Worm (Caenorhabditis elegans) whole organism, young adult: ENCODE results near the gene F57C12.6.

Experiments used
- B0261.1 ChIP-seq: sonication (generic microtip); optimal IDR thresholded peaks from 2 replicates; lab custom pipeline; 2016; ENCODE audit warnings: mild to moderate bottlenecking, missing genetic modification characterization, moderate library complexity, missing compliant biosample characterization
- C06A6.2 ChIP-seq: fragments of 200-800 bp; sonication (Bioruptor generic); conservative IDR thresholded peaks from 2 replicates; pipeline ENCODE4 v1.3.6; 2022; ENCODE audit warnings: missing genetic modification characterization, missing compliant biosample characterization
- C17E4.6 ChIP-seq: fragments of 200-800 bp; sonication (Bioruptor generic); IDR thresholded peaks from 2 replicates; pipeline ENCODE4 v1.3.6; 2022; ENCODE audit warnings: missing genetic modification reagents, missing genetic modification characterization, missing compliant biosample characterization
- D2030.7 ChIP-seq: fragments of 200-800 bp; sonication (Bioruptor generic); IDR thresholded peaks from 2 replicates; pipeline ENCODE4 v1.3.6; 2022; ENCODE audit warnings: missing genetic modification reagents, missing genetic modification characterization, missing compliant biosample characterization
- F10E7.11 ChIP-seq: sonication (generic microtip); optimal IDR thresholded peaks from 2 replicates; lab custom pipeline; 2017; ENCODE audit warnings: mild to moderate bottlenecking, missing genetic modification characterization, moderate library complexity, missing compliant biosample characterization
- F37B4.10 ChIP-seq: fragments of 200-800 bp; sonication (Bioruptor generic); IDR thresholded peaks from 2 replicates; pipeline ENCODE4 v1.3.6; 2022; ENCODE audit warnings: missing genetic modification characterization, missing compliant biosample characterization
- F52B5.7 ChIP-seq: sonication (generic microtip); optimal IDR thresholded peaks from 2 replicates; lab custom pipeline; 2016; ENCODE audit warnings: mild to moderate bottlenecking, missing genetic modification characterization, missing compliant biosample characterization
- F55B11.4 ChIP-seq: sonication (generic microtip); optimal IDR thresholded peaks from 2 replicates; lab custom pipeline; 2016; ENCODE audit warnings: missing compliant biosample characterization, missing genetic modification characterization, borderline replicate concordance; ENCODE audit not compliant: insufficient read depth
- K11D2.4 ChIP-seq: fragments of 200-800 bp; sonication (Bioruptor generic); IDR thresholded peaks from 2 replicates; pipeline ENCODE4 v1.3.6; 2022; ENCODE audit warnings: missing genetic modification reagents, missing genetic modification characterization, missing compliant biosample characterization
- T07F8.4 ChIP-seq: sonication (generic microtip); optimal IDR thresholded peaks from 2 replicates; lab custom pipeline; 2016; ENCODE audit warnings: mild to moderate bottlenecking, missing genetic modification characterization, moderate library complexity, missing compliant biosample characterization
- Y53F4B.3 ChIP-seq: fragments of 200-800 bp; sonication (Bioruptor generic); IDR thresholded peaks from 2 replicates; pipeline ENCODE4 v1.3.6; 2022; ENCODE audit warnings: missing genetic modification reagents, missing genetic modification characterization, missing compliant biosample characterization
- Y79H2A.3 ChIP-seq: fragments of 200-800 bp; sonication (Bioruptor generic); conservative IDR thresholded peaks from 2 replicates; pipeline ENCODE4 v1.3.6; 2022; ENCODE audit warnings: missing genetic modification reagents, missing genetic modification characterization, missing compliant biosample characterization
- Y95B8A.8 ChIP-seq: fragments of 200-800 bp; sonication (Bioruptor generic); IDR thresholded peaks from 2 replicates; pipeline ENCODE4 v1.3.6; 2022; ENCODE audit warnings: missing genetic modification reagents, missing genetic modification characterization, missing compliant biosample characterization
- ama-1 ChIP-seq, 3 experiments: fragments of 150-350 bp in 1 of 3; sonication (generic microtip) in 2 of 3; optimal IDR thresholded peaks; 2 replicates each; lab custom pipeline; 2014 to 2018; ENCODE audit warnings: missing biosample characterization in 2 of 3, missing genetic modification characterization in 2 of 3, missing genetic modification reagents in 2 of 3
- aptf-2 ChIP-seq: fragments of 200-800 bp; sonication (Bioruptor generic); conservative IDR thresholded peaks from 2 replicates; pipeline ENCODE4 v1.3.6; 2022; ENCODE audit warnings: missing genetic modification reagents, missing genetic modification characterization, missing compliant biosample characterization
- athp-1 ChIP-seq: sonication (generic microtip); optimal IDR thresholded peaks from 2 replicates; lab custom pipeline; 2017; ENCODE audit warnings: mild to moderate bottlenecking, missing genetic modification characterization, missing compliant biosample characterization
- attf-3 ChIP-seq: fragments of 200-800 bp; sonication (Bioruptor generic); conservative IDR thresholded peaks from 2 replicates; pipeline ENCODE4 v1.3.6; 2022; ENCODE audit warnings: missing genetic modification reagents, missing genetic modification characterization, missing compliant biosample characterization
- attf-6 ChIP-seq: fragments of 200-800 bp; sonication (Bioruptor generic); IDR thresholded peaks from 2 replicates; pipeline ENCODE4 v1.3.6; 2022; ENCODE audit warnings: missing genetic modification reagents, missing genetic modification characterization, missing compliant biosample characterization
- bed-1 ChIP-seq: fragments of 200-800 bp; sonication (Bioruptor generic); IDR thresholded peaks from 2 replicates; pipeline ENCODE4 v1.3.6; 2022; ENCODE audit warnings: missing genetic modification reagents, missing genetic modification characterization, missing compliant biosample characterization
- cebp-1 ChIP-seq, 2 experiments: fragments of 200-800 bp in 1 of 2; sonication (Bioruptor generic) in 1 of 2; sonication (generic microtip) in 1 of 2; IDR thresholded peaks in 1 of 2; optimal IDR thresholded peaks in 1 of 2; 2 replicates each; pipeline versions ENCODE4 v1.3.6 to Lab custom; 2017 to 2022; ENCODE audit warnings: missing compliant biosample characterization in 2 of 2, missing genetic modification characterization in 2 of 2, mild to moderate bottlenecking in 1 of 2, missing genetic modification reagents in 1 of 2, moderate library complexity in 1 of 2
- ceh-79 ChIP-seq: sonication (generic microtip); optimal IDR thresholded peaks from 2 replicates; lab custom pipeline; 2017; ENCODE audit warnings: mild to moderate bottlenecking, missing genetic modification characterization, missing compliant biosample characterization
- dpff-1 ChIP-seq: sonication (generic microtip); optimal IDR thresholded peaks from 2 replicates; lab custom pipeline; 2017; ENCODE audit warnings: mild to moderate bottlenecking, missing genetic modification characterization, missing compliant biosample characterization
- efl-1 ChIP-seq: fragments of 150-350 bp; optimal IDR thresholded peaks from 2 replicates; lab custom pipeline; 2014; ENCODE audit warnings: missing biosample characterization, missing genetic modification reagents, missing genetic modification characterization
- egl-18 ChIP-seq: fragments of 200-800 bp; sonication (Bioruptor generic); IDR thresholded peaks from 2 replicates; pipeline ENCODE4 v1.3.6; 2022; ENCODE audit warnings: missing genetic modification reagents, missing genetic modification characterization, missing compliant biosample characterization
- egrh-3 ChIP-seq: fragments of 200-800 bp; sonication (Bioruptor generic); IDR thresholded peaks from 2 replicates; pipeline ENCODE4 v1.3.6; 2022; ENCODE audit warnings: missing genetic modification reagents, missing genetic modification characterization, missing compliant biosample characterization
- fkh-3 ChIP-seq: sonication (generic microtip); optimal IDR thresholded peaks from 2 replicates; lab custom pipeline; 2016; ENCODE audit warnings: mild to moderate bottlenecking, missing genetic modification characterization, missing compliant biosample characterization
- lin-26 ChIP-seq: fragments of 200-800 bp; sonication (Bioruptor generic); IDR thresholded peaks from 2 replicates; pipeline ENCODE4 v1.3.6; 2022; ENCODE audit warnings: missing genetic modification reagents, missing genetic modification characterization, missing compliant biosample characterization
- lin-40 ChIP-seq: sonication (generic microtip); optimal IDR thresholded peaks from 2 replicates; lab custom pipeline; 2016; ENCODE audit warnings: missing genetic modification characterization, mild to moderate bottlenecking, missing compliant biosample characterization, missing genotype, missing genetic modification reagents
- lir-1 ChIP-seq: fragments of 200-800 bp; sonication (Bioruptor generic); conservative IDR thresholded peaks from 2 replicates; pipeline ENCODE4 v1.3.6; 2022; ENCODE audit warnings: missing genetic modification reagents, missing genetic modification characterization, missing compliant biosample characterization
- madf-8 ChIP-seq: fragments of 200-800 bp; sonication (Bioruptor generic); conservative IDR thresholded peaks from 2 replicates; pipeline ENCODE4 v1.3.6; 2022; ENCODE audit warnings: missing genetic modification reagents, missing genetic modification characterization, missing compliant biosample characterization
- mel-28 ChIP-seq: sonication (generic microtip); optimal IDR thresholded peaks from 2 replicates; lab custom pipeline; 2016; ENCODE audit warnings: borderline replicate concordance, mild to moderate bottlenecking, missing genetic modification characterization, missing compliant biosample characterization
- mes-4 ChIP-seq: sonication (generic microtip); optimal IDR thresholded peaks from 2 replicates; lab custom pipeline; 2016; ENCODE audit warnings: missing genotype, missing genetic modification characterization, missing compliant biosample characterization
- mxl-1 ChIP-seq: sonication (generic microtip); optimal IDR thresholded peaks from 2 replicates; lab custom pipeline; 2016; ENCODE audit warnings: missing genetic modification characterization, missing compliant biosample characterization
- nhr-80 ChIP-seq: sonication (generic microtip); optimal IDR thresholded peaks from 2 replicates; lab custom pipeline; 2016; ENCODE audit warnings: missing genetic modification characterization, missing compliant biosample characterization
- rec-8 ChIP-seq, 2 experiments: sonication (generic microtip); optimal IDR thresholded peaks; 2 replicates each; lab custom pipeline; 2016; ENCODE audit warnings: mild to moderate bottlenecking in 2 of 2, missing genetic modification characterization in 2 of 2, missing genetic modification reagents in 2 of 2, missing genotype in 2 of 2, missing biosample characterization in 1 of 2, missing compliant biosample characterization in 1 of 2, moderate library complexity in 1 of 2
- snpc-1.1 ChIP-seq: sonication (generic microtip); optimal IDR thresholded peaks from 2 replicates; lab custom pipeline; 2017; ENCODE audit warnings: missing genetic modification characterization, mild to moderate bottlenecking, missing compliant biosample characterization, antibody characterized with exemption, moderate library complexity, missing genotype, missing genetic modification reagents; ENCODE audit not compliant: insufficient read depth
- tbp1 ChIP-seq: fragments of 200-800 bp; sonication (Bioruptor generic); optimal IDR thresholded peaks from 2 replicates; lab custom pipeline; 2018; ENCODE audit warnings: mild to moderate bottlenecking, missing genetic modification characterization, missing compliant biosample characterization
- tbx-9 ChIP-seq: sonication (generic microtip); optimal IDR thresholded peaks from 2 replicates; lab custom pipeline; 2016; ENCODE audit warnings: borderline replicate concordance, missing genetic modification characterization, inconsistent platforms, missing compliant biosample characterization
- unc-62 ChIP-seq: fragments of 150-350 bp; optimal IDR thresholded peaks from 2 replicates; lab custom pipeline; 2014; ENCODE audit warnings: missing biosample characterization, missing genetic modification reagents, missing genetic modification characterization
- xnd-1 ChIP-seq: sonication (generic microtip); optimal IDR thresholded peaks from 2 replicates; lab custom pipeline; 2016; ENCODE audit warnings: missing genotype, missing genetic modification reagents, missing genetic modification characterization, missing compliant biosample characterization
- zfh-2 ChIP-seq: fragments of 200-800 bp; sonication (Bioruptor generic); conservative IDR thresholded peaks from 2 replicates; pipeline ENCODE4 v1.3.6; 2022; ENCODE audit warnings: missing genetic modification reagents, missing genetic modification characterization, missing compliant biosample characterization
- ztf-25 ChIP-seq: fragments of 200-800 bp; sonication (Bioruptor generic); IDR thresholded peaks from 2 replicates; pipeline ENCODE4 v1.3.6; 2022; ENCODE audit warnings: missing genetic modification reagents, missing genetic modification characterization, missing compliant biosample characterization
- ztf-26 ChIP-seq: sonication (generic microtip); optimal IDR thresholded peaks from 2 replicates; lab custom pipeline; 2017; ENCODE audit warnings: missing genetic modification characterization, missing compliant biosample characterization

Gene F57C12.6

ce11 chrX:593245-593733 is 39.5 kb upstream of the F57C12.6 start (continued):
- TF ChIP-seq madf-8 (GFP tag; lab: Robert Waterston, UW) (no peak), efl-1 (GFP tag; lab: Kevin White, UChicago) (no peak), K11D2.4 (GFP tag; lab: Robert Waterston, UW) (peak; percentile 70; the same call in 1 of the 2 replicates), fkh-3 (no peak), C06A6.2 (GFP tag; lab: Robert Waterston, UW) (0 out of 2 replicates have a peak, but pooled peaks have one; percentile 46), lir-1 (GFP tag; lab: Robert Waterston, UW) (no peak), tbp1 (no peak), xnd-1 (tag; lab: Kevin White, UChicago) (no peak), lin-26 (GFP tag; lab: Robert Waterston, UW) (peak; percentile 61), snpc-1.1 (no peak), ceh-79 (no peak), ztf-26 (tag; lab: Kevin White, UChicago) (peak; percentile 35), Y95B8A.8 (GFP tag; lab: Robert Waterston, UW) (no peak; the same call in 1 of the 2 replicates), cebp-1 (GFP tag; IDR thresholded peaks at IDR 0.05; lab: Robert Waterston, UW) (no peak), cebp-1 (tag; optimal IDR thresholded peaks at IDR 0.05; lab: Kevin White, UChicago) (peak; percentile 87), Y53F4B.3 (no peak), T07F8.4 (no peak), aptf-2 (no peak), attf-3 (GFP tag; lab: Robert Waterston, UW) (peak; percentile 42; the same call in 1 of the 2 replicates), egl-18 (GFP tag; lab: Robert Waterston, UW) (no peak), C17E4.6 (GFP tag; lab: Robert Waterston, UW) (no peak), egrh-3 (GFP tag; lab: Robert Waterston, UW) (peak; percentile 76), mxl-1 (no peak), nhr-80 (peak; percentile 97), rec-8 (tag; optimal IDR thresholded peaks at IDR 0.05; lab: Kevin White, UChicago) (no peak), dpff-1 (tag; lab: Kevin White, UChicago) (no peak), mes-4 (tag; lab: Kevin White, UChicago) (no peak), Y79H2A.3 (GFP tag; lab: Robert Waterston, UW) (no peak), unc-62 (no peak), tbx-9 (tag; lab: Kevin White, UChicago) (no peak), F10E7.11 (tag; lab: Kevin White, UChicago) (peak; percentile 12), zfh-2 (GFP tag; lab: Robert Waterston, UW) (peak; percentile 99), F37B4.10 (no peak)

DNA sequence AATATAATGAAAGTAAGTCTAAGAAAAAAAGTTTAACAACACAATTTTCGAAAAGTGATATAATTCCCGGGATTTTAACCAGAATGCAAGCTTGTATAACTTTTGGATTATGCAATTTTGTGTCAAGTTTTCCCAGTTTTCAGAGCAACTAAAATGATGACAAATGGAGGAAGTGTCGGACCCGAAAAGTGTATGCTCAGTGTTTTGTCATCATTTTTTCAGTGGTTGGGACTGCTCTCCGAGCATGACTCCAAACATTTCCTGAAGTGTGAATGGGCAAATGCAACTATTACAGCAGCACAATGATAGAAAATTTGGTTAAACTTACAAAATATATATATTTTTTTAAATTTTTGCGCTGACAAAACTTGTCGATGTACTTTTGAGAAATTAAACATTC is 37.3 kb upstream of the F57C12.6 start:
- TF ChIP-seq ztf-25 (GFP tag; lab: Robert Waterston, UW) (no peak), F55B11.4 (tag; lab: Kevin White, UChicago) (no peak), attf-6 (GFP tag; lab: Robert Waterston, UW) (no peak), lin-40 (no peak), lir-1 (GFP tag; lab: Robert Waterston, UW) (no peak)
- TF ChIP-seq, all 124 proteins: peak for 0

DNA sequence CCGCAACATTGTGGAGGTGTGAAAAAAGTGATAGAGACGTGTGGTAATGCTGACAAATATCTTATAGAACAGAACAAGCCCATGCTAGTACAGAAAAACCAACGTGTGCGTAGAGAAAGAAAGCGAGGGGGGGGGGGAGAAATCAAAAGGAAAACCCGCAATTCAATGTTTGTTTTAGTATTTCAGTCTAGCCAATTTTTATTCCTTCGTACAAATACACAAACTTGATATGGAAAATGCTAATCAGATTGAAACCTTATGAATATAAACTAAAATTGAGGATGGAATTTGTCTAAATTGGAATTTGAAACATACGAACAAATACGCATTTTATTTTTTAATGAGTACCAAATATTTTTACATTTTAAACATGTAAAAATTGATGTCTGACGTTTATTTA is 34.0 kb upstream of the F57C12.6 start, which contains the start of gene mrp-1:
Gene mrp-1 (minus strand): TSS at position 101 of the 400 bp plus-strand sequence.
- no peak for TF ChIP-seq F52B5.7
- no peak for TF ChIP-seq D2030.7
- no peak for TF ChIP-seq athp-1
- TF ChIP-seq C17E4.6 (GFP tag; lab: Robert Waterston, UW) = no peak
- TF ChIP-seq mel-28 (tag; lab: Kevin White, UChicago) = no peak
- TF ChIP-seq C06A6.2 (GFP tag; lab: Robert Waterston, UW) = no peak
- no peak for TF ChIP-seq bed-1 (GFP tag; lab: Robert Waterston, UW)
- no peak for TF ChIP-seq zfh-2 (GFP tag; lab: Robert Waterston, UW)
- no peak for TF ChIP-seq Y79H2A.3 (GFP tag; lab: Robert Waterston, UW)
- no peak for TF ChIP-seq B0261.1 (tag; lab: Kevin White, UChicago)
- TF ChIP-seq ama-1 (optimal IDR thresholded peaks at IDR 0.05; lab: Kevin White, UChicago) = no peak
- TF ChIP-seq ama-1 (GFP tag; optimal IDR thresholded peaks at IDR 0.05; lab: Kevin White, UChicago) = no peak
